Worm (Caenorhabditis elegans): ENCODE data around the gene trxr-2.

- TF ChIP-seq unc-39 (tag; optimal IDR thresholded peaks at IDR 0.05) (no peak), snpc-4 (tag; optimal IDR thresholded peaks at IDR 0.05) (no peak), R02D3.7 (tag; optimal IDR thresholded peaks at IDR 0.05) (no peak)
Observed at ce11 chrIII:8869663-8870062, 43.9 kb upstream of the trxr-2 start.
